Worm (Caenorhabditis elegans) whole organism, midembryonic: ENCODE results near the gene dph-5.

Experiments used
- cog-1 ChIP-seq: sonication (generic microtip); optimal IDR thresholded peaks from 2 replicates; lab custom pipeline; 2016; ENCODE audit warnings: missing genetic modification characterization, missing compliant biosample characterization
- flt-1 ChIP-seq: fragments of 200-800 bp; sonication (Bioruptor generic); IDR thresholded peaks from 2 replicates; pipeline ENCODE4 v1.3.6; 2022; ENCODE audit warnings: missing genetic modification characterization, missing compliant biosample characterization
- med-1 ChIP-seq: sonication (generic microtip); optimal IDR thresholded peaks from 2 replicates; lab custom pipeline; 2017; ENCODE audit warnings: missing genetic modification characterization, mild to moderate bottlenecking, missing compliant biosample characterization, antibody characterized with exemption, missing genetic modification reagents; ENCODE audit not compliant: insufficient read depth
- tab-1 ChIP-seq: fragments of 200-800 bp; sonication (Bioruptor generic); IDR thresholded peaks from 2 replicates; pipeline ENCODE4 v1.3.6; 2022; ENCODE audit warnings: missing genetic modification characterization, missing compliant biosample characterization

ce11 chrII:11333375-11333774 is 16.6 kb upstream of the dph-5 start:
- TF ChIP-seq med-1 (no peak), tab-1 (no peak), flt-1 (GFP tag; lab: Robert Waterston, UW) (no peak), cog-1 (tag; lab: Kevin White, UChicago) (no peak)
